Fruit fly (Drosophila melanogaster) whole organism, wandering third instar larva: ENCODE data around the gene Nos.

Source experiments
- Hr78 ChIP-seq: fragments of >200 bp; optimal IDR thresholded peaks from 2 replicates; lab custom pipeline; 2017; ENCODE audit warnings: missing biosample characterization, missing genetic modification characterization
- Mio ChIP-seq: sonication (Bioruptor generic); optimal IDR thresholded peaks from 2 replicates; lab custom pipeline; 2016; ENCODE audit warnings: missing biosample characterization, missing genetic modification characterization
- N ChIP-seq: fragments of >200 bp; optimal IDR thresholded peaks from 2 replicates; lab custom pipeline; 2018; ENCODE audit warnings: missing biosample characterization, missing external identifiers, missing genetic modification characterization
- br ChIP-seq: fragments of 200-800 bp; sonication (Bioruptor generic); optimal IDR thresholded peaks from 2 replicates; lab custom pipeline; 2016; ENCODE audit warnings: missing biosample characterization, missing genetic modification characterization
- ey ChIP-seq: fragments of 200-800 bp; sonication (Bioruptor generic); optimal IDR thresholded peaks from 2 replicates; lab custom pipeline; 2016; ENCODE audit warnings: missing biosample characterization, missing genetic modification characterization
- h ChIP-seq: fragments of 200-800 bp; sonication (Bioruptor generic); optimal IDR thresholded peaks from 3 replicates; lab custom pipeline; 2016; ENCODE audit warnings: missing biosample characterization, mild to moderate bottlenecking, missing genetic modification characterization
- jim ChIP-seq: fragments of 175-275, 200-325 bp; sonication (Bioruptor generic); optimal IDR thresholded peaks from 2 replicates; lab custom pipeline; 2016; ENCODE audit warnings: missing biosample characterization, mild to moderate bottlenecking, missing genetic modification characterization
- tai ChIP-seq: sonication (Bioruptor generic); optimal IDR thresholded peaks from 2 replicates; lab custom pipeline; 2016; ENCODE audit warnings: missing biosample characterization, missing genetic modification characterization
- usp ChIP-seq: fragments of >200 bp; optimal IDR thresholded peaks from 2 replicates; lab custom pipeline; 2017; ENCODE audit warnings: missing biosample characterization, missing genetic modification characterization
- woc ChIP-seq: sonication (Bioruptor generic); optimal IDR thresholded peaks from 2 replicates; lab custom pipeline; 2016; ENCODE audit warnings: missing biosample characterization, mild to moderate bottlenecking, missing genetic modification characterization

dm6 chr2L:10789922-10790321 lies 47.4 kb downstream of the Nos start, which contains the start of gene CG31870:
- TF ChIP-seq N (GFP tag; lab: Kevin White, UChicago) (no peak), Hr78 (GFP tag; lab: Kevin White, UChicago) (no peak), br (GFP tag; lab: Kevin White, UChicago) (no peak), h (GFP tag; lab: Kevin White, UChicago) (no peak), woc (GFP tag; lab: Kevin White, UChicago) (no peak), jim (no peak), Mio (GFP tag; lab: Kevin White, UChicago) (no peak), usp (GFP tag; lab: Kevin White, UChicago) (no peak), tai (GFP tag; lab: Kevin White, UChicago) (no peak), ey (GFP tag; lab: Kevin White, UChicago) (no peak)
